Worm (Caenorhabditis elegans): ENCODE data around the gene ceh-84.
A peak's percentile ranks its signal among the peaks of the same experiment; 100 is the strongest.
"Not testable (repeated sequence)": the region's sequence is repeated elsewhere in the genome, so short reads cannot be mapped to it uniquely, and the experiment has no call there.

Gene ceh-84

ce11 chrII:2000720-2001119, at the start of gene ceh-84:
Gene ceh-84 (minus strand): TSS chrII:2000820.
- not testable (repeated sequence) for TF ChIP-seq crh-2 (tag; optimal IDR thresholded peaks at IDR 0.05); ceh-16 (tag; optimal IDR thresholded peaks at IDR 0.05); unc-62 (GFP tag; optimal IDR thresholded peaks at IDR 0.05)

ce11 chrII:2046556-2046955, 45.9 kb upstream of the ceh-84 start, which contains the start of gene math-1:
Gene math-1 (minus strand): TSS chrII:2046656.
- TF ChIP-seq nhr-129 (tag; optimal IDR thresholded peaks at IDR 0.05); ztf-1 (GFP tag; conservative IDR thresholded peaks at IDR 0.05); mbf-1 (tag; optimal IDR thresholded peaks at IDR 0.05): not testable (repeated sequence)

- TF ChIP-seq nhr-6 (tag; optimal IDR thresholded peaks at IDR 0.05) (no peak), nhr-25 (tag; optimal IDR thresholded peaks at IDR 0.05) (no peak), egl-27 (tag; optimal IDR thresholded peaks at IDR 0.05) (no peak), ceh-16 (tag; optimal IDR thresholded peaks at IDR 0.05) (no peak), nhr-11 (tag; optimal IDR thresholded peaks at IDR 0.05) (no peak), lin-13 (GFP tag; optimal IDR thresholded peaks at IDR 0.05) (no peak), unc-39 (tag; optimal IDR thresholded peaks at IDR 0.05) (no peak), Y55F3AM.14 (GFP tag; optimal IDR thresholded peaks at IDR 0.05) (no peak), sma-9 (GFP tag; optimal IDR thresholded peaks at IDR 0.05) (no peak), sma-9 (tag; optimal IDR thresholded peaks at IDR 0.05) (no peak), nhr-77 (tag; optimal IDR thresholded peaks at IDR 0.05) (no peak)
Measured at ce11 chrII:2045505-2045904, 44.9 kb upstream of the ceh-84 start, which contains the start of gene bath-24. Gene bath-24 (minus strand): TSS chrII:2045605.

- TF ChIP-seq R02D3.7 (tag; optimal IDR thresholded peaks at IDR 0.05): no peak
Measured at ce11 chrII:2042447-2042846, 41.8 kb upstream of the ceh-84 start, which contains the start of gene bath-20. Gene bath-20 (minus strand): TSS chrII:2042547.

- TF ChIP-seq Y55F3AM.14 (GFP tag; optimal IDR thresholded peaks at IDR 0.05): no peak
- no peak for TF ChIP-seq nhr-12 (tag; optimal IDR thresholded peaks at IDR 0.05)
- TF ChIP-seq peb-1 (tag; optimal IDR thresholded peaks at IDR 0.05): no peak
- no peak for TF ChIP-seq unc-39 (tag; optimal IDR thresholded peaks at IDR 0.05)
- TF ChIP-seq snpc-4 (tag; optimal IDR thresholded peaks at IDR 0.05): no peak
- no peak for TF ChIP-seq mab-5 (tag; optimal IDR thresholded peaks at IDR 0.05)
Measured at ce11 chrII:2039288-2039687, 38.7 kb upstream of the ceh-84 start, which contains the start of gene bath-19. Gene bath-19 (minus strand): TSS chrII:2039388.

ce11 chrII:2033286-2033685, 32.7 kb upstream of the ceh-84 start, which contains the start of gene F59H6.14:
Gene F59H6.14 (plus strand): TSS chrII:2033586.
- TF ChIP-seq elt-1 (tag; optimal IDR thresholded peaks at IDR 0.05) (no peak), sma-3 (GFP tag; optimal IDR thresholded peaks at IDR 0.05) (no peak), zag-1 (tag; optimal IDR thresholded peaks at IDR 0.05) (no peak), unc-62 (GFP tag; optimal IDR thresholded peaks at IDR 0.05) (no peak), lsy-2 (tag; optimal IDR thresholded peaks at IDR 0.05) (no peak), mbf-1 (tag; optimal IDR thresholded peaks at IDR 0.05) (no peak), snpc-4 (tag; optimal IDR thresholded peaks at IDR 0.05) (no peak), aly-2 (tag; optimal IDR thresholded peaks at IDR 0.05) (no peak)

- TF ChIP-seq gmeb-1 (tag; optimal IDR thresholded peaks at IDR 0.05) (peak; percentile 78), unc-55 (GFP tag; optimal IDR thresholded peaks at IDR 0.05) (peak; percentile 4)
Measured at ce11 chrII:2032282-2032681, 31.7 kb upstream of the ceh-84 start, which contains the start of gene btb-4. Gene btb-4 (plus strand): TSS chrII:2032316.

ce11 chrII:2031852-2032251, 31.2 kb upstream of the ceh-84 start, which contains the start of gene bath-5:
Gene bath-5 (minus strand): TSS chrII:2031952.
- TF ChIP-seq sem-4 (tag; optimal IDR thresholded peaks at IDR 0.05): no peak
- TF ChIP-seq unc-62 (GFP tag; optimal IDR thresholded peaks at IDR 0.05): no peak
- TF ChIP-seq mbf-1 (tag; optimal IDR thresholded peaks at IDR 0.05): no peak
- no peak for TF ChIP-seq unc-39 (tag; optimal IDR thresholded peaks at IDR 0.05)
- TF ChIP-seq lsy-2 (tag; optimal IDR thresholded peaks at IDR 0.05): no peak
- TF ChIP-seq R02D3.7 (tag; optimal IDR thresholded peaks at IDR 0.05): no peak
- TF ChIP-seq ztf-4 (tag; optimal IDR thresholded peaks at IDR 0.05): no peak
- TF ChIP-seq fos-1 (tag; optimal IDR thresholded peaks at IDR 0.05): no peak
- no peak for TF ChIP-seq lin-39 (tag; optimal IDR thresholded peaks at IDR 0.05)
- TF ChIP-seq egl-27 (tag; optimal IDR thresholded peaks at IDR 0.05): no peak
- TF ChIP-seq nhr-6 (tag; optimal IDR thresholded peaks at IDR 0.05): no peak
- no peak for TF ChIP-seq zag-1 (tag; optimal IDR thresholded peaks at IDR 0.05)
- TF ChIP-seq lin-13 (GFP tag; optimal IDR thresholded peaks at IDR 0.05): no peak
- TF ChIP-seq crh-2 (tag; optimal IDR thresholded peaks at IDR 0.05): no peak
